Fruit fly (Drosophila melanogaster) whole organism, prepupa: Measurements from ENCODE around the gene CG32219.

Experiments
- CG11294 ChIP-seq: fragments of 200-800 bp; sonication (Bioruptor generic); IDR thresholded peaks from 2 replicates; pipeline ENCODE4 v1.3.6; 2022; ENCODE audit warnings: missing biosample characterization, missing genetic modification characterization
- CG3919 ChIP-seq: fragments of 200-800 bp; sonication (Bioruptor generic); optimal IDR thresholded peaks from 3 replicates; lab custom pipeline; 2016; ENCODE audit warnings: missing biosample characterization, missing genetic modification characterization
- CG9139 ChIP-seq: fragments of 200-800 bp; sonication (Bioruptor generic); optimal IDR thresholded peaks from 3 replicates; lab custom pipeline; 2017; ENCODE audit warnings: missing biosample characterization, mild to moderate bottlenecking, missing genetic modification characterization
- fd59A ChIP-seq: fragments of 200-800 bp; sonication (Bioruptor generic); optimal IDR thresholded peaks from 2 replicates; lab custom pipeline; 2017; ENCODE audit warnings: missing biosample characterization, mild to moderate bottlenecking, missing genetic modification characterization, missing genetic modification reagents
- fd85E ChIP-seq: fragments of 200-800 bp; sonication (Bioruptor generic); optimal IDR thresholded peaks from 3 replicates; lab custom pipeline; 2016; ENCODE audit warnings: missing biosample characterization, missing genetic modification characterization

- TF ChIP-seq fd85E (GFP tag; lab: Kevin White, UChicago): peak; percentile 92
- peak; percentile 99 for TF ChIP-seq CG3919
- peak; percentile 98 for TF ChIP-seq fd59A (GFP tag; lab: Kevin White, UChicago)
- peak; percentile 89 for TF ChIP-seq CG9139 (GFP tag; lab: Kevin White, UChicago)
- peak; percentile 93 for TF ChIP-seq CG11294
These were observed 48.2 kb downstream of the CG32219 start for dm6 chr3L:19902560-19903399.
